Worm (Caenorhabditis elegans): Measurements from ENCODE around the gene B0410.3.

The B0410.3 gene

ce11 chrX:2931852-2932251 is 40.6 kb upstream of the B0410.3 start:
- TF ChIP-seq unc-39 (tag; optimal IDR thresholded peaks at IDR 0.05) = no peak
- TF ChIP-seq pqm-1 (tag; optimal IDR thresholded peaks at IDR 0.05) = peak; percentile 75
- TF ChIP-seq elt-2 (tag; optimal IDR thresholded peaks at IDR 0.05) = peak; percentile 89
- no peak for TF ChIP-seq nhr-67 (tag; optimal IDR thresholded peaks at IDR 0.05)
- TF ChIP-seq snpc-4 (tag; optimal IDR thresholded peaks at IDR 0.05) = no peak
- TF ChIP-seq pha-4 (tag; optimal IDR thresholded peaks at IDR 0.05) = peak; percentile 24
- TF ChIP-seq fkh-10 (GFP tag; optimal IDR thresholded peaks at IDR 0.05) = no peak
- TF ChIP-seq ztf-4 (tag; optimal IDR thresholded peaks at IDR 0.05) = no peak
- no peak for TF ChIP-seq ama-1 (optimal IDR thresholded peaks at IDR 0.05)
- TF ChIP-seq nhr-77 (tag; optimal IDR thresholded peaks at IDR 0.05) = no peak

- TF ChIP-seq hmg-11 (tag; optimal IDR thresholded peaks at IDR 0.05) (no peak), ceh-9 (tag; optimal IDR thresholded peaks at IDR 0.05) (no peak), egl-5 (tag; optimal IDR thresholded peaks at IDR 0.05) (peak; percentile 56)
These were observed 36.8 kb upstream of the B0410.3 start for ce11 chrX:2928089-2928488.

ce11 chrX:2927576-2927975 is 36.3 kb upstream of the B0410.3 start:
- no peak for TF ChIP-seq fos-1 (tag; optimal IDR thresholded peaks at IDR 0.05)
- TF ChIP-seq ztf-11 (tag; optimal IDR thresholded peaks at IDR 0.05) = no peak
- no peak for TF ChIP-seq fkh-10 (GFP tag; optimal IDR thresholded peaks at IDR 0.05)

- TF ChIP-seq fos-1 (tag; optimal IDR thresholded peaks at IDR 0.05) (no peak), ceh-16 (tag; optimal IDR thresholded peaks at IDR 0.05) (no peak), snpc-4 (tag; optimal IDR thresholded peaks at IDR 0.05) (no peak), egl-27 (tag; optimal IDR thresholded peaks at IDR 0.05) (no peak), zag-1 (tag; optimal IDR thresholded peaks at IDR 0.05) (no peak)
These were observed 34.7 kb upstream of the B0410.3 start for ce11 chrX:2925950-2926349.

ce11 chrX:2924438-2924837 is 33.1 kb upstream of the B0410.3 start:
- TF ChIP-seq fos-1 (tag; optimal IDR thresholded peaks at IDR 0.05) (no peak), nhr-76 (tag; optimal IDR thresholded peaks at IDR 0.05) (no peak), snpc-4 (tag; optimal IDR thresholded peaks at IDR 0.05) (no peak), hmg-11 (tag; optimal IDR thresholded peaks at IDR 0.05) (no peak), ama-1 (optimal IDR thresholded peaks at IDR 0.05) (no peak)

ce11 chrX:2923888-2924287 is 32.6 kb upstream of the B0410.3 start, which contains the start of gene hst-3.2:
hst-3.2 (minus strand) TSS chrX:2923988.
- TF ChIP-seq daf-12 (tag; optimal IDR thresholded peaks at IDR 0.05) = no peak
- TF ChIP-seq ztf-4 (tag; optimal IDR thresholded peaks at IDR 0.05) = no peak
- no peak for TF ChIP-seq ama-1 (optimal IDR thresholded peaks at IDR 0.05)
- no peak for TF ChIP-seq aly-2 (tag; optimal IDR thresholded peaks at IDR 0.05)
- TF ChIP-seq ztf-11 (tag; optimal IDR thresholded peaks at IDR 0.05) = no peak
- no peak for TF ChIP-seq nhr-23 (tag; optimal IDR thresholded peaks at IDR 0.05)
- TF ChIP-seq lsy-12 (tag; optimal IDR thresholded peaks at IDR 0.05) = no peak
- no peak for TF ChIP-seq elt-2 (tag; optimal IDR thresholded peaks at IDR 0.05)
- no peak for TF ChIP-seq nhr-43 (tag; optimal IDR thresholded peaks at IDR 0.05; ENCODE audit: poor library complexity, severe bottlenecking)
- no peak for TF ChIP-seq jun-1 (tag; optimal IDR thresholded peaks at IDR 0.05)
- TF ChIP-seq zag-1 (tag; optimal IDR thresholded peaks at IDR 0.05) = no peak
- TF ChIP-seq elt-3 (tag; optimal IDR thresholded peaks at IDR 0.05) = no peak
- TF ChIP-seq elt-1 (tag; optimal IDR thresholded peaks at IDR 0.05) = no peak

- TF ChIP-seq egl-5 (tag; optimal IDR thresholded peaks at IDR 0.05) = no peak
- TF ChIP-seq nhr-23 (tag; optimal IDR thresholded peaks at IDR 0.05) = no peak
- no peak for TF ChIP-seq egl-27 (tag; optimal IDR thresholded peaks at IDR 0.05)
- no peak for TF ChIP-seq nhr-76 (tag; optimal IDR thresholded peaks at IDR 0.05)
These were observed 31.4 kb upstream of the B0410.3 start for ce11 chrX:2922602-2923203.

ce11 chrX:2921737-2922136 is 30.4 kb upstream of the B0410.3 start:
- TF ChIP-seq nhr-67 (tag; optimal IDR thresholded peaks at IDR 0.05) = no peak
- TF ChIP-seq skn-1 (tag; optimal IDR thresholded peaks at IDR 0.05) = no peak
- TF ChIP-seq ztf-11 (tag; optimal IDR thresholded peaks at IDR 0.05) = no peak
- TF ChIP-seq fkh-2 (tag; optimal IDR thresholded peaks at IDR 0.05) = no peak
- TF ChIP-seq fkh-10 (GFP tag; optimal IDR thresholded peaks at IDR 0.05) = no peak
- TF ChIP-seq egl-5 (tag; optimal IDR thresholded peaks at IDR 0.05) = no peak
